Worm (Caenorhabditis elegans): ENCODE measurements around the gene F11E6.8.

- TF ChIP-seq sea-1 (GFP tag; conservative IDR thresholded peaks at IDR 0.05) (no peak), ama-1 (optimal IDR thresholded peaks at IDR 0.05) (no peak), tbx-11 (GFP tag; IDR thresholded peaks at IDR 0.05) (no peak), aly-1 (tag; optimal IDR thresholded peaks at IDR 0.05) (no peak), tbx-37 (GFP tag; conservative IDR thresholded peaks at IDR 0.05) (no peak)
These were observed 18.0 kb downstream of the F11E6.8 start for ce11 chrIV:17432223-17432826.

Measured in whole organism, early embryonic.